Worm (Caenorhabditis elegans): ENCODE measurements around the gene C18H7.12.

ce11 chrIV:620324-620723 lies 32.7 kb upstream of the C18H7.12 start:
- TF ChIP-seq nhr-111 (GFP tag; optimal IDR thresholded peaks at IDR 0.05), result peak; percentile 56
- peak; percentile 31 for TF ChIP-seq spr-1 (tag; optimal IDR thresholded peaks at IDR 0.05)
- TF ChIP-seq zip-2 (tag; optimal IDR thresholded peaks at IDR 0.05), result no peak
- TF ChIP-seq lin-13 (GFP tag; optimal IDR thresholded peaks at IDR 0.05), result no peak
- TF ChIP-seq snpc-1.2 (GFP tag; IDR thresholded peaks at IDR 0.05), result peak; percentile 74
